Fruit fly (Drosophila melanogaster): ENCODE results near the gene CG4455.

- TF ChIP-seq Snoo (tag; optimal IDR thresholded peaks at IDR 0.05): no peak
- TF ChIP-seq CG13204 (GFP tag; optimal IDR thresholded peaks at IDR 0.05): no peak
- no peak for TF ChIP-seq CG12605 (GFP tag; IDR thresholded peaks at IDR 0.05)
Measured at dm6 chr2L:16326892-16327291, 25.8 kb upstream of the CG4455 start, which contains the start of gene CG4278.
